Fruit fly (Drosophila melanogaster): ENCODE results near the gene Ssdp.
A peak's percentile ranks its signal among the peaks of the same experiment; 100 is the strongest.

The Ssdp gene

dm6 chr3R:18245044-18245596, 45.7 kb upstream of the Ssdp start:
- peak; percentile 0 for TF ChIP-seq Ssrp (tag; optimal IDR thresholded peaks at IDR 0.05)
- no peak for TF ChIP-seq dan (GFP tag; IDR thresholded peaks at IDR 0.05)
- no peak for TF ChIP-seq CG3281 (GFP tag; optimal IDR thresholded peaks at IDR 0.05)
- TF ChIP-seq ewg (GFP tag; optimal IDR thresholded peaks at IDR 0.05) = peak; percentile 53
- TF ChIP-seq bbx (GFP tag; IDR thresholded peaks at IDR 0.05; ENCODE audit: partially characterized antibody) = no peak
- no peak for TF ChIP-seq knrl (GFP tag; IDR thresholded peaks at IDR 0.05; ENCODE audit: partially characterized antibody)
- no peak for TF ChIP-seq Side (GFP tag; optimal IDR thresholded peaks at IDR 0.05)
- no peak for TF ChIP-seq pnt (GFP tag; optimal IDR thresholded peaks at IDR 0.05)
- no peak for TF ChIP-seq Spps (tag; optimal IDR thresholded peaks at IDR 0.05)
- TF ChIP-seq CG17912 (GFP tag; optimal IDR thresholded peaks at IDR 0.05) = no peak
- no peak for TF ChIP-seq zfh1 (GFP tag; IDR thresholded peaks at IDR 0.05)
- no peak for TF ChIP-seq Tbp (GFP tag; optimal IDR thresholded peaks at IDR 0.05)
- no peak for TF ChIP-seq Kr (GFP tag; optimal IDR thresholded peaks at IDR 0.05)
- no peak for TF ChIP-seq nau (GFP tag; optimal IDR thresholded peaks at IDR 0.05)
- no peak for TF ChIP-seq Gsc (GFP tag; IDR thresholded peaks at IDR 0.05)
- TF ChIP-seq CG16779 (GFP tag; IDR thresholded peaks at IDR 0.05) = 0 out of 2 replicates have a peak, but pooled peaks have one; percentile 3
- no peak for TF ChIP-seq hb (GFP tag; IDR thresholded peaks at IDR 0.05; ENCODE audit: partially characterized antibody)
- TF ChIP-seq tin (GFP tag; optimal IDR thresholded peaks at IDR 0.05) = no peak
- TF ChIP-seq CG7839 (tag; optimal IDR thresholded peaks at IDR 0.05) = no peak
- peak; percentile 17 for TF ChIP-seq sqz (GFP tag; optimal IDR thresholded peaks at IDR 0.05)
- TF ChIP-seq CG12219 (GFP tag; optimal IDR thresholded peaks at IDR 0.05) = no peak
- peak; percentile 32 for TF ChIP-seq lab (GFP tag; optimal IDR thresholded peaks at IDR 0.05)
- TF ChIP-seq Sin3A (optimal IDR thresholded peaks at IDR 0.05) = no peak
- TF ChIP-seq CG34376 (GFP tag; optimal IDR thresholded peaks at IDR 0.05) = no peak
- TF ChIP-seq wor (GFP tag; IDR thresholded peaks at IDR 0.05) = no peak
- TF ChIP-seq CG14710 (tag; optimal IDR thresholded peaks at IDR 0.05) = no peak
- TF ChIP-seq Oli (tag; optimal IDR thresholded peaks at IDR 0.05) = no peak
- TF ChIP-seq NfI (GFP tag; optimal IDR thresholded peaks at IDR 0.05) = no peak
- no peak for TF ChIP-seq CG11093 (GFP tag; IDR thresholded peaks at IDR 0.05)
- TF ChIP-seq CG16813 (GFP tag; IDR thresholded peaks at IDR 0.05; ENCODE audit: partially characterized antibody) = no peak
- TF ChIP-seq CG14667 (GFP tag; IDR thresholded peaks at IDR 0.05) = no peak
- TF ChIP-seq lola (GFP tag; optimal IDR thresholded peaks at IDR 0.05) = no peak
- no peak for TF ChIP-seq sna (GFP tag; IDR thresholded peaks at IDR 0.05; ENCODE audit: partially characterized antibody)
- TF ChIP-seq CG10959 (GFP tag; IDR thresholded peaks at IDR 0.05) = no peak
- TF ChIP-seq yki (optimal IDR thresholded peaks at IDR 0.05) = no peak
- TF ChIP-seq Ravus (GFP tag; IDR thresholded peaks at IDR 0.05) = no peak
- TF ChIP-seq kni (GFP tag; optimal IDR thresholded peaks at IDR 0.05) = no peak
- TF ChIP-seq CG15269 (tag; optimal IDR thresholded peaks at IDR 0.05) = no peak
- no peak for TF ChIP-seq HLH4C (GFP tag; IDR thresholded peaks at IDR 0.05; ENCODE audit: partially characterized antibody)
- TF ChIP-seq Dbx (GFP tag; IDR thresholded peaks at IDR 0.05) = no peak
- no peak for TF ChIP-seq CG17612 (GFP tag; IDR thresholded peaks at IDR 0.05)
- no peak for TF ChIP-seq dmrt99B (tag; optimal IDR thresholded peaks at IDR 0.05)
- no peak for TF ChIP-seq CG13894 (tag; optimal IDR thresholded peaks at IDR 0.05)
- TF ChIP-seq hkb (optimal IDR thresholded peaks at IDR 0.05) = no peak
- peak; percentile 23; the same call in 1 of the 2 replicates for TF ChIP-seq hkb (GFP tag; IDR thresholded peaks at IDR 0.05)
- no peak for TF ChIP-seq ab (GFP tag; optimal IDR thresholded peaks at IDR 0.05)
- TF ChIP-seq CG13287 (GFP tag; IDR thresholded peaks at IDR 0.05; ENCODE audit: partially characterized antibody) = no peak
- TF ChIP-seq C15 (GFP tag; IDR thresholded peaks at IDR 0.05) = no peak
- no peak for TF ChIP-seq fd64A (GFP tag; optimal IDR thresholded peaks at IDR 0.05)
- TF ChIP-seq CG15073 (GFP tag; optimal IDR thresholded peaks at IDR 0.05) = no peak
- no peak for TF ChIP-seq CG13123 (GFP tag; optimal IDR thresholded peaks at IDR 0.05)

Measured in whole organism, embryonic.